Fruit fly (Drosophila melanogaster) whole organism, pupa: ENCODE results near the gene Hrb98DE.

Experiments used
- CG10348 ChIP-seq: fragments of 200-800 bp; sonication (Bioruptor generic); IDR thresholded peaks from 2 replicates; pipeline ENCODE4 v1.3.6; 2022; ENCODE audit warnings: missing biosample characterization, missing genetic modification characterization
- CG12605 ChIP-seq: fragments of 200-800 bp; sonication (Bioruptor generic); IDR thresholded peaks from 2 replicates; pipeline ENCODE4 v1.3.6; 2022; ENCODE audit warnings: missing biosample characterization, missing genetic modification characterization
- CG13204 ChIP-seq: fragments of 200-800 bp; sonication (Bioruptor generic); optimal IDR thresholded peaks from 2 replicates; lab custom pipeline; 2018; ENCODE audit warnings: missing biosample characterization, mild to moderate bottlenecking, missing genetic modification characterization, moderate library complexity
- CG14655 ChIP-seq: fragments of 200-800 bp; sonication (Bioruptor generic); optimal IDR thresholded peaks from 3 replicates; lab custom pipeline; 2017; ENCODE audit warnings: mild to moderate bottlenecking, missing biosample characterization, missing genetic modification reagents, missing genetic modification characterization
- CG15710 ChIP-seq: fragments of 200-800 bp; sonication (Bioruptor generic); optimal IDR thresholded peaks from 2 replicates; lab custom pipeline; 2018; ENCODE audit warnings: missing biosample characterization, mild to moderate bottlenecking, missing genetic modification characterization, moderate library complexity
- CG17806 ChIP-seq: fragments of 200-800 bp; sonication (Bioruptor generic); optimal IDR thresholded peaks from 2 replicates; lab custom pipeline; 2018; ENCODE audit warnings: missing biosample characterization, mild to moderate bottlenecking, missing genetic modification characterization, moderate library complexity
- CG32121 ChIP-seq: fragments of 200-800 bp; sonication (Bioruptor generic); IDR thresholded peaks from 2 replicates; pipeline ENCODE4 v1.3.6; 2022; ENCODE audit warnings: missing biosample characterization, missing genetic modification characterization
- CG34367 ChIP-seq: fragments of 200-800 bp; sonication (Bioruptor generic); optimal IDR thresholded peaks from 2 replicates; lab custom pipeline; 2018; ENCODE audit warnings: missing biosample characterization, mild to moderate bottlenecking, missing genetic modification characterization
- CG4496 ChIP-seq: fragments of 200-800 bp; sonication (Bioruptor generic); IDR thresholded peaks from 3 replicates; pipeline ENCODE4 v1.3.6; 2022; ENCODE audit warnings: missing biosample characterization, missing genetic modification characterization
- CG8159 ChIP-seq: fragments of 200-800 bp; sonication (Bioruptor generic); optimal IDR thresholded peaks from 3 replicates; lab custom pipeline; 2018; ENCODE audit warnings: missing biosample characterization, mild to moderate bottlenecking, missing genetic modification characterization, moderate library complexity
- CG8301 ChIP-seq: fragments of 200-800 bp; sonication (Bioruptor generic); optimal IDR thresholded peaks from 2 replicates; lab custom pipeline; 2018; ENCODE audit warnings: missing biosample characterization, mild to moderate bottlenecking, missing genetic modification characterization
- CG9948 ChIP-seq: fragments of 200-800 bp; sonication (Bioruptor generic); optimal IDR thresholded peaks from 2 replicates; lab custom pipeline; 2018; ENCODE audit warnings: missing biosample characterization, mild to moderate bottlenecking, missing genetic modification characterization, moderate library complexity
- D1 ChIP-seq: fragments of 200-800 bp; sonication (Bioruptor generic); optimal IDR thresholded peaks from 2 replicates; lab custom pipeline; 2018; ENCODE audit warnings: missing biosample characterization, mild to moderate bottlenecking, missing genetic modification characterization, moderate library complexity
- EcR ChIP-seq: fragments of 200-800 bp; sonication (Bioruptor generic); optimal IDR thresholded peaks from 3 replicates; lab custom pipeline; 2019; ENCODE audit warnings: missing biosample characterization, missing genetic modification characterization, mild to moderate bottlenecking, moderate library complexity, missing genetic modification reagents
- Ets98B ChIP-seq: fragments of 200-800 bp; sonication (Bioruptor generic); IDR thresholded peaks from 2 replicates; pipeline ENCODE4 v1.3.6; 2022; ENCODE audit warnings: missing biosample characterization, missing genetic modification characterization
- Pif1A ChIP-seq: fragments of 200-800 bp; sonication (Bioruptor generic); optimal IDR thresholded peaks from 3 replicates; lab custom pipeline; 2016; ENCODE audit warnings: missing biosample characterization, missing genetic modification characterization
- Pif1B ChIP-seq: fragments of 200-800 bp; sonication (Bioruptor generic); optimal IDR thresholded peaks from 3 replicates; lab custom pipeline; 2016; ENCODE audit warnings: missing biosample characterization, missing genetic modification characterization
- Snoo ChIP-seq: fragments of 200-800 bp; sonication (Bioruptor generic); optimal IDR thresholded peaks from 3 replicates; lab custom pipeline; 2017; ENCODE audit warnings: missing biosample characterization, mild to moderate bottlenecking, missing genetic modification characterization, inconsistent platforms
- fd96Ca ChIP-seq: fragments of 200-800 bp; sonication (Bioruptor generic); IDR thresholded peaks from 3 replicates; pipeline ENCODE4 v1.3.6; 2022; ENCODE audit warnings: missing biosample characterization, missing genetic modification characterization
- gl ChIP-seq: fragments of 200-800 bp; sonication (Bioruptor generic); optimal IDR thresholded peaks from 2 replicates; lab custom pipeline; 2018; ENCODE audit warnings: missing biosample characterization, mild to moderate bottlenecking, missing genetic modification characterization
- rn ChIP-seq: fragments of 200-800 bp; sonication (Bioruptor generic); IDR thresholded peaks from 2 replicates; pipeline ENCODE4 v1.3.6; 2022; ENCODE audit warnings: missing biosample characterization, missing genetic modification characterization

The Hrb98DE gene

dm6 chr3R:28605835-28606234 lies 6.2 kb downstream of the Hrb98DE start, which contains the start of gene CG9986:
Gene CG9986, plus strand, starts transcription at chr3R:28606079.
- TF ChIP-seq gl: no peak
- TF ChIP-seq CG12605 (GFP tag; lab: Robert Waterston, UW): no peak

dm6 chr3R:28620813-28621212 lies 21.2 kb downstream of the Hrb98DE start:
- TF ChIP-seq Ets98B (GFP tag; lab: Robert Waterston, UW) (no peak), CG12605 (GFP tag; lab: Robert Waterston, UW) (no peak), CG8159 (tag; lab: Kevin White, UChicago) (no peak), fd96Ca (GFP tag; lab: Robert Waterston, UW) (no peak)
- TF ChIP-seq, all 21 proteins: peak for 0

- TF ChIP-seq fd96Ca (GFP tag; lab: Robert Waterston, UW) (no peak), D1 (no peak), CG13204 (GFP tag; lab: Kevin White, UChicago) (no peak), CG14655 (GFP tag; lab: Kevin White, UChicago) (no peak), CG8301 (tag; lab: Kevin White, UChicago) (no peak), EcR (no peak), CG32121 (no peak), Snoo (no peak), CG8159 (tag; lab: Kevin White, UChicago) (no peak), CG34367 (tag; lab: Kevin White, UChicago) (no peak), CG17806 (tag; lab: Kevin White, UChicago) (no peak), CG9948 (no peak), CG4496 (GFP tag; lab: Robert Waterston, UW) (no peak), rn (GFP tag; lab: Robert Waterston, UW) (no peak), CG10348 (GFP tag; lab: Robert Waterston, UW) (no peak), CG12605 (GFP tag; lab: Robert Waterston, UW) (no peak), gl (no peak)
Observed at dm6 chr3R:28623115-28623514, 23.5 kb downstream of the Hrb98DE start.

- no peak for TF ChIP-seq gl
- TF ChIP-seq CG32121: peak; percentile 59
- TF ChIP-seq D1: no peak
- TF ChIP-seq Pif1A: peak; percentile 58
- TF ChIP-seq CG9948: peak; percentile 36
- TF ChIP-seq fd96Ca (GFP tag; lab: Robert Waterston, UW): no peak
- peak; percentile 69 for TF ChIP-seq Ets98B (GFP tag; lab: Robert Waterston, UW)
- TF ChIP-seq CG14655 (GFP tag; lab: Kevin White, UChicago): peak; percentile 36
- TF ChIP-seq CG4496 (GFP tag; lab: Robert Waterston, UW): peak; percentile 75; the same call in 2 of the 3 replicates
- peak; percentile 45 for TF ChIP-seq CG15710 (tag; lab: Kevin White, UChicago)
- no peak for TF ChIP-seq CG13204 (GFP tag; lab: Kevin White, UChicago)
- peak; percentile 59 for TF ChIP-seq CG8159 (tag; lab: Kevin White, UChicago)
- peak; percentile 45 for TF ChIP-seq CG8301 (tag; lab: Kevin White, UChicago)
- TF ChIP-seq CG12605 (GFP tag; lab: Robert Waterston, UW): no peak
- TF ChIP-seq EcR: no peak
- TF ChIP-seq CG17806 (tag; lab: Kevin White, UChicago): peak; percentile 40
- TF ChIP-seq CG34367 (tag; lab: Kevin White, UChicago): peak; percentile 36
- peak; percentile 29 for TF ChIP-seq Pif1B (GFP tag; lab: Kevin White, UChicago)
- no peak for TF ChIP-seq CG10348 (GFP tag; lab: Robert Waterston, UW)
- TF ChIP-seq rn (GFP tag; lab: Robert Waterston, UW): no peak
- TF ChIP-seq Snoo: no peak
- TF ChIP-seq, all 21 proteins: peak for 12
Observed at dm6 chr3R:28623564-28623963, 23.9 kb downstream of the Hrb98DE start.

dm6 chr3R:28627267-28627666 lies 27.6 kb downstream of the Hrb98DE start:
- no peak for TF ChIP-seq CG13204 (GFP tag; lab: Kevin White, UChicago)
- TF ChIP-seq CG9948: no peak
- TF ChIP-seq D1: no peak
- no peak for TF ChIP-seq CG8301 (tag; lab: Kevin White, UChicago)
- TF ChIP-seq Pif1B (GFP tag; lab: Kevin White, UChicago): no peak
- TF ChIP-seq CG15710 (tag; lab: Kevin White, UChicago): no peak
- TF ChIP-seq EcR: no peak
- TF ChIP-seq CG4496 (GFP tag; lab: Robert Waterston, UW): no peak
- TF ChIP-seq Ets98B (GFP tag; lab: Robert Waterston, UW): no peak
- no peak for TF ChIP-seq Pif1A
- TF ChIP-seq, all 21 proteins: peak for 0

dm6 chr3R:28628696-28629095 lies 29.1 kb downstream of the Hrb98DE start:
- peak; percentile 56 for TF ChIP-seq EcR
- no peak for TF ChIP-seq Snoo
- TF ChIP-seq CG15710 (tag; lab: Kevin White, UChicago): no peak
- TF ChIP-seq Ets98B (GFP tag; lab: Robert Waterston, UW): no peak
- no peak for TF ChIP-seq CG8159 (tag; lab: Kevin White, UChicago)
- no peak for TF ChIP-seq CG4496 (GFP tag; lab: Robert Waterston, UW)
- TF ChIP-seq rn (GFP tag; lab: Robert Waterston, UW): no peak
- no peak for TF ChIP-seq CG17806 (tag; lab: Kevin White, UChicago)
